Fruit fly (Drosophila melanogaster): Measurements from ENCODE around the gene Arglu1.

Gene Arglu1

DNA sequence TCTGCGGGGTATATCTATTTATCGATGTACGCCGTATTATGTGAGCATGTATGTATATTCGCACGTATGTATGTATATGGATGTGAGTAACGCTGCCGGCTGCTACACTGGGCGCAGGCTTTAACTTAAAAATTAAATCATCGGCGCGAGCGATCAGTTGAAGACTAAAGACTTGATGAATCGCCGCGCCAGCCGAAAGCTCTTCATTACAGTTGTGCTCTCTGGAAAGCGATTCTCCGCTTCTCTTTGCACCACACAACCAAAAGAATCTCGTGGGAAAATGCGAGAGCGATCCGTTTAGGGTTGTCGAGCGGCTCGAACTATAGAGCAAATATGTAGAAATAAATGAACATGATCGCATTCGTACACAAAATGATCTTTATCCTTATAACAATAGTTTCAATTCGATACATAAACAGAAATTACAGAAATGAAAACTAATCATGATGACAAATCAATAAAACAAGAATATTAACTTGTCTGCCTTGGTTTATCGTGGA lies 29.4 kb downstream of the Arglu1 start, which contains the start of gene CG13124 (continued):
- TF ChIP-seq CG32532 (GFP tag; IDR thresholded peaks at IDR 0.05), result peak; percentile 73; the same call in 1 of the 2 replicates
- TF ChIP-seq CG31224 (GFP tag; IDR thresholded peaks at IDR 0.05), result no peak
- TF ChIP-seq chm (GFP tag; IDR thresholded peaks at IDR 0.05), result peak; percentile 57; the same call in 1 of the 2 replicates
- TF ChIP-seq CG17612 (GFP tag; IDR thresholded peaks at IDR 0.05), result no peak
- no peak for TF ChIP-seq CG2875 (GFP tag; optimal IDR thresholded peaks at IDR 0.05)
- TF ChIP-seq CG4282 (GFP tag; optimal IDR thresholded peaks at IDR 0.05), result no peak
- no peak; the same call in 2 of the 3 replicates for TF ChIP-seq CG34422 (GFP tag; IDR thresholded peaks at IDR 0.05)
- TF ChIP-seq schlank (tag; optimal IDR thresholded peaks at IDR 0.05), result no peak
- TF ChIP-seq ttk (GFP tag; IDR thresholded peaks at IDR 0.05), result no peak
- no peak for TF ChIP-seq D19A (tag; optimal IDR thresholded peaks at IDR 0.05)
- TF ChIP-seq sug (tag; optimal IDR thresholded peaks at IDR 0.05), result no peak
- TF ChIP-seq scrt (GFP tag; optimal IDR thresholded peaks at IDR 0.05), result no peak
- TF ChIP-seq btn (GFP tag; optimal IDR thresholded peaks at IDR 0.05), result no peak
- TF ChIP-seq en (GFP tag; optimal IDR thresholded peaks at IDR 0.05), result no peak
- TF ChIP-seq CG14710 (tag; optimal IDR thresholded peaks at IDR 0.05), result no peak
- TF ChIP-seq CG2199 (GFP tag; IDR thresholded peaks at IDR 0.05), result no peak
- TF ChIP-seq CG5245 (GFP tag; optimal IDR thresholded peaks at IDR 0.05), result no peak
- TF ChIP-seq CG3065 (GFP tag; optimal IDR thresholded peaks at IDR 0.05), result no peak
- peak; percentile 13 for TF ChIP-seq CG3281 (GFP tag; optimal IDR thresholded peaks at IDR 0.05)
- no peak for TF ChIP-seq Doc3 (GFP tag; IDR thresholded peaks at IDR 0.05; ENCODE audit: partially characterized antibody)
- peak; percentile 59 for TF ChIP-seq Atf6 (GFP tag; IDR thresholded peaks at IDR 0.05)
- TF ChIP-seq CG13123 (GFP tag; optimal IDR thresholded peaks at IDR 0.05), result no peak
- peak; percentile 49; the same call in 1 of the 2 replicates for TF ChIP-seq slbo (GFP tag; IDR thresholded peaks at IDR 0.05)
- no peak for TF ChIP-seq peb (GFP tag; IDR thresholded peaks at IDR 0.05)
- TF ChIP-seq CG32772 (GFP tag; IDR thresholded peaks at IDR 0.05), result no peak
- no peak for TF ChIP-seq sd (tag; optimal IDR thresholded peaks at IDR 0.05)
- no peak for TF ChIP-seq ash1 (GFP tag; optimal IDR thresholded peaks at IDR 0.05)
- peak; percentile 5 for TF ChIP-seq CG12391 (tag; optimal IDR thresholded peaks at IDR 0.05)
- TF ChIP-seq abd-A (tag; optimal IDR thresholded peaks at IDR 0.05), result no peak
- TF ChIP-seq CG15269 (tag; optimal IDR thresholded peaks at IDR 0.05), result peak; percentile 44
- TF ChIP-seq MBD-R2 (GFP tag; IDR thresholded peaks at IDR 0.05), result no peak
- TF ChIP-seq CG1603 (tag; optimal IDR thresholded peaks at IDR 0.05), result no peak
- no peak for TF ChIP-seq gce (GFP tag; IDR thresholded peaks at IDR 0.05)
- no peak for TF ChIP-seq CG7357 (GFP tag; IDR thresholded peaks at IDR 0.05)
- TF ChIP-seq CoRest (tag; optimal IDR thresholded peaks at IDR 0.05), result no peak
- TF ChIP-seq caup (GFP tag; optimal IDR thresholded peaks at IDR 0.05; ENCODE audit: severe bottlenecking), result no peak
- TF ChIP-seq CG11093 (GFP tag; IDR thresholded peaks at IDR 0.05), result no peak
- no peak for TF ChIP-seq sqz (GFP tag; optimal IDR thresholded peaks at IDR 0.05)
- peak; percentile 10 for TF ChIP-seq Nf-YC (tag; optimal IDR thresholded peaks at IDR 0.05)
- TF ChIP-seq grau (tag; optimal IDR thresholded peaks at IDR 0.05), result peak; percentile 32
- 0 out of 2 replicates have a peak, but pooled peaks have one; percentile 14 for TF ChIP-seq CG32767 (GFP tag; IDR thresholded peaks at IDR 0.05)
- no peak for TF ChIP-seq wor (GFP tag; IDR thresholded peaks at IDR 0.05)
- no peak for TF ChIP-seq CG17802 (tag; optimal IDR thresholded peaks at IDR 0.05)
- TF ChIP-seq CG6654 (GFP tag; optimal IDR thresholded peaks at IDR 0.05), result no peak
- TF ChIP-seq Side (GFP tag; optimal IDR thresholded peaks at IDR 0.05), result no peak
- no peak for TF ChIP-seq ken (GFP tag; IDR thresholded peaks at IDR 0.05)
- TF ChIP-seq CG10462 (GFP tag; optimal IDR thresholded peaks at IDR 0.05), result no peak
- no peak for TF ChIP-seq shn (GFP tag; optimal IDR thresholded peaks at IDR 0.05)
- no peak for TF ChIP-seq CG17829 (tag; optimal IDR thresholded peaks at IDR 0.05)
- no peak for TF ChIP-seq inv (GFP tag; IDR thresholded peaks at IDR 0.05; ENCODE audit: partially characterized antibody)
- no peak for TF ChIP-seq CG15696 (tag; optimal IDR thresholded peaks at IDR 0.05)
